Fruit fly (Drosophila melanogaster) whole organism, adult: ENCODE results near the gene CG45066.

ENCODE experiments used
- CG11617 ChIP-seq: fragments of 200-800 bp; sonication (Bioruptor generic); optimal IDR thresholded peaks from 2 replicates; lab custom pipeline; 2017; ENCODE audit warnings: mild to moderate bottlenecking, missing biosample characterization, missing genetic modification reagents, missing genetic modification characterization
- CG12768 ChIP-seq: fragments of 200-800 bp; sonication (Bioruptor generic); optimal IDR thresholded peaks from 2 replicates; lab custom pipeline; 2017; ENCODE audit warnings: missing biosample characterization, missing genetic modification characterization, mild to moderate bottlenecking, moderate library complexity, missing genetic modification reagents
- CG14711 ChIP-seq: fragments of 200-800 bp; sonication (Bioruptor generic); optimal IDR thresholded peaks from 2 replicates; lab custom pipeline; 2018; ENCODE audit warnings: missing biosample characterization, mild to moderate bottlenecking, missing genetic modification characterization, moderate library complexity
- CG1620 ChIP-seq: fragments of 200-800 bp; sonication (Bioruptor generic); optimal IDR thresholded peaks from 2 replicates; lab custom pipeline; 2016; ENCODE audit warnings: missing biosample characterization, missing genetic modification characterization
- CG33017 ChIP-seq: fragments of 200-800 bp; sonication (Bioruptor generic); optimal IDR thresholded peaks from 2 replicates; lab custom pipeline; 2018; ENCODE audit warnings: missing biosample characterization, mild to moderate bottlenecking, missing genetic modification characterization, moderate library complexity
- CG5204 ChIP-seq: fragments of 200-800 bp; sonication (Bioruptor generic); optimal IDR thresholded peaks from 2 replicates; lab custom pipeline; 2016; ENCODE audit warnings: missing biosample characterization, missing genetic modification characterization
- CG7045 ChIP-seq: fragments of 200-800 bp; sonication (Bioruptor generic); optimal IDR thresholded peaks from 2 replicates; lab custom pipeline; 2017; ENCODE audit warnings: missing biosample characterization, mild to moderate bottlenecking, missing genetic modification characterization
- CG7101 ChIP-seq: fragments of 200-800 bp; sonication (Bioruptor generic); optimal IDR thresholded peaks from 2 replicates; lab custom pipeline; 2018; ENCODE audit warnings: missing biosample characterization, mild to moderate bottlenecking, missing genetic modification characterization, moderate library complexity
- Clk ChIP-seq: fragments of 200-800 bp; sonication (Bioruptor generic); optimal IDR thresholded peaks from 2 replicates; lab custom pipeline; 2017; ENCODE audit warnings: missing biosample characterization, missing genetic modification characterization
- Hr96 ChIP-seq: fragments of 200-800 bp; sonication (Bioruptor generic); optimal IDR thresholded peaks from 2 replicates; lab custom pipeline; 2016; ENCODE audit warnings: missing biosample characterization, missing genetic modification characterization
- Mnt ChIP-seq: fragments of 200-800 bp; sonication (Bioruptor generic); optimal IDR thresholded peaks from 2 replicates; lab custom pipeline; 2016; ENCODE audit warnings: missing biosample characterization, mild to moderate bottlenecking, missing genetic modification characterization
- bab1 ChIP-seq: fragments of 200-800 bp; sonication (Bioruptor generic); optimal IDR thresholded peaks from 3 replicates; lab custom pipeline; 2019; ENCODE audit warnings: missing biosample characterization, mild to moderate bottlenecking, missing genetic modification characterization, moderate library complexity
- cic ChIP-seq: fragments of 200-800 bp; sonication (Bioruptor generic); optimal IDR thresholded peaks from 2 replicates; lab custom pipeline; 2017; ENCODE audit warnings: missing biosample characterization, mild to moderate bottlenecking, missing genetic modification characterization, moderate library complexity
- cnc ChIP-seq, 2 experiments: fragments of >200 bp; optimal IDR thresholded peaks; 2 replicates each; lab custom pipeline; 2017
- kay ChIP-seq: fragments of 200-800 bp; sonication (Bioruptor generic); peaks from one replicate; lab custom pipeline; 2016; ENCODE audit warnings: missing biosample characterization, missing genetic modification characterization, borderline replicate concordance
- ovo ChIP-seq: fragments of 200-800 bp; sonication (Bioruptor generic); optimal IDR thresholded peaks from 2 replicates; lab custom pipeline; 2016; ENCODE audit warnings: missing biosample characterization, missing genetic modification characterization
- pad ChIP-seq: fragments of 200-800 bp; sonication (Bioruptor generic); optimal IDR thresholded peaks from 3 replicates; lab custom pipeline; 2017; ENCODE audit warnings: missing biosample characterization, missing genetic modification characterization, mild to moderate bottlenecking, moderate library complexity, missing genetic modification reagents
- tj ChIP-seq: fragments of 200-800 bp; sonication (Bioruptor generic); optimal IDR thresholded peaks from 3 replicates; lab custom pipeline; 2017; ENCODE audit warnings: missing biosample characterization, mild to moderate bottlenecking, missing genetic modification characterization, moderate library complexity
- toe ChIP-seq: fragments of 200-800 bp; sonication (Bioruptor generic); optimal IDR thresholded peaks from 2 replicates; lab custom pipeline; 2016; ENCODE audit warnings: missing biosample characterization, missing genetic modification characterization

The CG45066 gene

dm6 chr3L:3124519-3124918, 13.5 kb upstream of the CG45066 start:
- TF ChIP-seq cic (GFP tag; lab: Kevin White, UChicago): peak; percentile 4
- no peak for TF ChIP-seq CG7101 (tag; lab: Kevin White, UChicago)
- TF ChIP-seq tj (GFP tag; lab: Kevin White, UChicago): peak; percentile 96

DNA sequence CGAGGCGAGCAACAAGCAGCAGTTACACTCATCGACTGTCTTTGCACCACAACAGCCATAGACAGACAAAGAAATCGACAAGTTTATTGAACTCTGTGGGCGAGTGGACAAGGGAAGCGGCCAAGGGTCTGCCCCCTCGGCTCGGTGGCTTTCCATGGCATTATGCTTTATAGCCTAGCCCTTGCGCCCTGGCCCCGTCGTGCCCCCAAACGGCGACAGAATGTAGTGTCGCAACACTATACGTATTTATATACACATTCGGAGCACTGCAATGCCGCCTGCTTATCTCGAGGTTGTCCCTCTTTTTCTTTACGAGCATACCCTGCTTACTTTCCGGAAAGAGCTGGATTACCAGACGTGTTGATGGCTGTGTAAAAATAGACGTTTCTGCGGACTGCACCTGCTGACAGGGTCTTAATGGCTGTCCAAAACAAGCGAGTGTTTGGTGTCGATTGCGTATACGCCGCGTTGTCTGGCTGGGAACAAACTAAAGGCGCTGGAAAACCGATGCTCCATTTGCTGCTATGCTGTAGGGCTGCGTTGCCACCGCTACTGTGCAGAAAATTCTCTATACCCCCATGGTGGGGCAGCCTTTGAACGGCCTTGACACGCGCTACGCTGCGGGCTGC, 11.8 kb upstream of the CG45066 start:
- TF ChIP-seq CG11617 (GFP tag; lab: Kevin White, UChicago) (no peak), CG7045 (GFP tag; lab: Kevin White, UChicago) (no peak), Clk (GFP tag; lab: Kevin White, UChicago) (no peak), CG14711 (tag; lab: Kevin White, UChicago) (no peak), kay (GFP tag; lab: Kevin White, UChicago) (no peak), CG12768 (GFP tag; lab: Kevin White, UChicago) (no peak), cic (GFP tag; lab: Kevin White, UChicago) (no peak), toe (GFP tag; lab: Kevin White, UChicago) (no peak)

DNA sequence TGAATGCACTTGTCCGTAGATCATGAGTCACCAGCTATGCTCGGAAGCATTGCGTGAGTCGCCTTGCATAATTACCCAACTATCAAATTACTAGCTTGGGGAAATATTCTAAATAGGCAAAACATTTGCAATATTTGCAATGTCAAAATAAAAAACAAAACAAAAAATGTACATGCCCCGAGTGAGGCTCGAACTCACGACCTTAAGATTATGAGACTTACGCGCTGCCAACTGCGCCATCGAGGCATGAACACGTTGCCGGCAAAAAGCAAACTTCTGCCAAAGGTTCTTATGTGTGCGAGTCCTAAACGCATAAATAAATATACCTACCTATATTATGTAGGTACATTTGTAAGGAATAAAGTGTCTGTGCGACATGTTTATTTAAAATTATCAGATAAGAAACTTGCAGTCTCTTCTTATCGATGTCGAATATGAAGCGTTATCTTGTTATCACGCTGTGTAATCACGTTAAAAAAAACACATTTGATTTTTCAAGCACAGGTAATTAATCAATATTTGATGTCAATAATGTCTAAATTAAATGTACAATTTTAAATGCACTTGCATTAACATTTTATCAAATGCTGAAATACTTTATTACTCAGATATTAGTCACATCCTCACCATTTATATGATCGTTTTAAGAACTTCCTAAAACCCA, 10.9 kb upstream of the CG45066 start:
- TF ChIP-seq Hr96 (no peak), kay (GFP tag; lab: Kevin White, UChicago) (peak; percentile 91), Clk (GFP tag; lab: Kevin White, UChicago) (no peak)

DNA sequence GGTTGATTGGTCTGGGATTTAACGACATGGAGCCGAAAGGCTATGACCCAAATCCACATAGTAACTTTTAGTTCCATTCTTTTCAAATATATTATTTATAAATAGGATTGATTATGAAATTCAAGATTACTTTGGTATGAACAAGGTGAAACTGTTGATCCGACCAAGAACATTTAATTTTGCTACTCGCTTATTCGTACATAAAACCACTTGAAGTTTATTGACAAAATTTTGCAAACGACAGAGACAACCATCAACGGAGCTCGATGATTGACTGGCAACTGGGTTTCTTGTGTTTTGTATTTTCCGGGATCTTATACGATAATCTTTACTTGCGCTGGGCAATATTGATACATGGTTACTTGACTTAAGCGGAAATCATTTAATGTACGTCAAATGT, 3.3 kb upstream of the CG45066 start, which contains the start of gene CG45067:
Gene CG45067 (minus strand): TSS at position 101 of the 400 bp plus-strand sequence.
- no peak for TF ChIP-seq pad (GFP tag; lab: Kevin White, UChicago)

- no peak for TF ChIP-seq tj (GFP tag; lab: Kevin White, UChicago)
- no peak for TF ChIP-seq Mnt (GFP tag; lab: Kevin White, UChicago)
- no peak for TF ChIP-seq Clk (GFP tag; lab: Kevin White, UChicago)
- TF ChIP-seq CG33017: no peak
Measured at dm6 chr3L:3109417-3110090, 1.5 kb downstream of the CG45066 start.

dm6 chr3L:3108964-3109363, 2.1 kb downstream of the CG45066 start:
- TF ChIP-seq Hr96 (no peak), Mnt (GFP tag; lab: Kevin White, UChicago) (no peak), CG33017 (no peak), CG12768 (GFP tag; lab: Kevin White, UChicago) (no peak), CG5204 (GFP tag; lab: Kevin White, UChicago) (no peak), CG11617 (GFP tag; lab: Kevin White, UChicago) (no peak), pad (GFP tag; lab: Kevin White, UChicago) (no peak), CG1620 (GFP tag; lab: Kevin White, UChicago) (no peak), kay (GFP tag; lab: Kevin White, UChicago) (no peak), tj (GFP tag; lab: Kevin White, UChicago) (no peak)

DNA sequence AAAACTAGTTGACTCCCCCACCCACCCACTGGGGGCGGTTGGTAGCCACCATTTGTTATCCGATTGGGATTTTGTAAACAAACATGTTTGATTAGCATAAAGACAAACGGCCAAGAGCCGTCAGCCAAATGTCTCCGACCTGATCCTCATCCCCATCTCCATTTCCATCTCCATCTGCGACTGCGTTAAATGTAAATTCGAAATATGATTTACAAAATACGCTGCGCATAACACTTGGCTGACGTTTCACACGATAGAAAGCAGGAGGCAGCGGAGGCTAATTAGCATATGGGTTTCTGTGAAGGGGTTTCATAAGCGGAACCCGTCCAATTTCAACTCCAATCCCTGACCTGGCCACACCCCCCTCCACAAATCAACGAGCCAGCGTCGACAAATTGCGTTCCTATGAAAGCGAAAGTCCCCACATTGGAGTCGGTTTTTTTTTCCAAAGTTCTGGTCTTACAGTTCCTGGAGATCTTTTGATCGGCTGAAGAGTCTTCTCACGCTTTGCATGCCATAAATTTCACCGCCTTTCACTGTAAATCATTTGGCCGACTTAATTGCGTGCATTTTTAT, 2.9 kb downstream of the CG45066 start:
- no peak for TF ChIP-seq ovo (GFP tag; lab: Kevin White, UChicago)
- TF ChIP-seq CG1620 (GFP tag; lab: Kevin White, UChicago): no peak
- no peak for TF ChIP-seq cic (GFP tag; lab: Kevin White, UChicago)
- no peak for TF ChIP-seq Clk (GFP tag; lab: Kevin White, UChicago)
- no peak for TF ChIP-seq toe (GFP tag; lab: Kevin White, UChicago)
- TF ChIP-seq CG14711 (tag; lab: Kevin White, UChicago): no peak
- TF ChIP-seq CG11617 (GFP tag; lab: Kevin White, UChicago): no peak
- no peak for TF ChIP-seq kay (GFP tag; lab: Kevin White, UChicago)
- no peak for TF ChIP-seq bab1 (GFP tag; lab: Kevin White, UChicago)
- TF ChIP-seq cnc (optimal IDR thresholded peaks at IDR 0.05; lab: Kevin White, UChicago): no peak
